Worm (Caenorhabditis elegans): ENCODE results near the gene R10E8.3.

Gene R10E8.3

ce11 chrV:18269885-18270284 lies 33.3 kb upstream of the R10E8.3 start, which contains the start of gene skr-6:
Gene skr-6, minus strand, starts transcription at chrV:18269985.
- TF ChIP-seq nhr-179 (tag; optimal IDR thresholded peaks at IDR 0.05) (no peak), unc-62 (GFP tag; optimal IDR thresholded peaks at IDR 0.05) (no peak), Y53G8AR.9 (GFP tag; conservative IDR thresholded peaks at IDR 0.05) (no peak), ceh-100 (GFP tag; IDR thresholded peaks at IDR 0.05) (no peak), nhr-27 (tag; optimal IDR thresholded peaks at IDR 0.05) (no peak), Y67H2A.10 (GFP tag; conservative IDR thresholded peaks at IDR 0.05) (no peak), Y56A3A.18 (GFP tag; IDR thresholded peaks at IDR 0.05) (no peak), aptf-3 (GFP tag; IDR thresholded peaks at IDR 0.05) (no peak), K11D2.4 (GFP tag; IDR thresholded peaks at IDR 0.05) (no peak), hlh-12 (tag; optimal IDR thresholded peaks at IDR 0.05) (no peak), egl-18 (GFP tag; IDR thresholded peaks at IDR 0.05) (no peak), rec-8 (tag; optimal IDR thresholded peaks at IDR 0.05) (no peak), nfya-2 (GFP tag; IDR thresholded peaks at IDR 0.05) (no peak), tlf-1 (GFP tag; optimal IDR thresholded peaks at IDR 0.05) (no peak), F52B5.7 (tag; optimal IDR thresholded peaks at IDR 0.05) (no peak), attf-3 (GFP tag; conservative IDR thresholded peaks at IDR 0.05) (no peak), chd-7 (tag; optimal IDR thresholded peaks at IDR 0.05) (no peak), Y95B8A.8 (GFP tag; IDR thresholded peaks at IDR 0.05) (no peak), hmg-1.2 (GFP tag; IDR thresholded peaks at IDR 0.05) (no peak), B0035.1 (tag; optimal IDR thresholded peaks at IDR 0.05) (no peak)

DNA sequence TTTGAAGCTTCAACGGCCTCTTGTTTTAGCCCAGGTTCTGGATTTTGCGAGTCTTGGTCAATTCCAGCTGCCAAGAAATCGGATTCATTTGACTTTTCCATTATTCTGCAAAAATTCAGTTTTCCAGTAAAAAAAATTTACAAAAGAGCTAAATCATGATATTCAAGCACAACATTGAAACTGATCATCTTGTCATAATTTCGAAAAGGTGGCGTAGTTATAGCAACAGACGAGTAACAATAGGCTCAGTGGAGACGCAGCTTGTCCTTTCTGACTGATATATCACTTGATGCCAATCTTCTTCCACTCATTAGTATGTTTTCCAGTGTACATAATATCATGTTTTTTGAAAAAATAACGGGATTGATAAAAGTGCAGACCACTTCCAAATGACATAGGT lies 32.2 kb upstream of the R10E8.3 start, which contains the start of gene fbxa-213:
Gene fbxa-213 (minus strand): TSS at position 101 of the 400 bp plus-strand sequence.
- no peak for TF ChIP-seq nfya-2 (GFP tag; IDR thresholded peaks at IDR 0.05)
- TF ChIP-seq cebp-1 (GFP tag; IDR thresholded peaks at IDR 0.05): no peak
- no peak for TF ChIP-seq cebp-1 (tag; optimal IDR thresholded peaks at IDR 0.05)
- TF ChIP-seq attf-6 (GFP tag; IDR thresholded peaks at IDR 0.05): no peak
- TF ChIP-seq lin-26 (GFP tag; IDR thresholded peaks at IDR 0.05): no peak
- TF ChIP-seq Y67H2A.10 (GFP tag; conservative IDR thresholded peaks at IDR 0.05): no peak
- no peak for TF ChIP-seq F10E7.11 (tag; optimal IDR thresholded peaks at IDR 0.05)
- TF ChIP-seq xnd-1 (tag; optimal IDR thresholded peaks at IDR 0.05): no peak
- no peak for TF ChIP-seq lsl-1 (GFP tag; optimal IDR thresholded peaks at IDR 0.05)
- no peak for TF ChIP-seq sptf-2 (GFP tag; optimal IDR thresholded peaks at IDR 0.05)
- no peak for TF ChIP-seq bed-1 (GFP tag; IDR thresholded peaks at IDR 0.05)
- TF ChIP-seq T26A5.8 (tag; optimal IDR thresholded peaks at IDR 0.05): no peak
- TF ChIP-seq hlh-12 (tag; optimal IDR thresholded peaks at IDR 0.05): no peak
- no peak for TF ChIP-seq snpc-3.4 (tag; optimal IDR thresholded peaks at IDR 0.05)

ce11 chrV:18266238-18266637 lies 29.7 kb upstream of the R10E8.3 start, which contains the start of gene R10E8.6:
Gene R10E8.6, minus strand, starts transcription at chrV:18266391.
- TF ChIP-seq ceh-27 (GFP tag; optimal IDR thresholded peaks at IDR 0.05): no peak
- TF ChIP-seq nhr-80 (tag; optimal IDR thresholded peaks at IDR 0.05): peak; percentile 48
- TF ChIP-seq F22D6.2 (tag; optimal IDR thresholded peaks at IDR 0.05): no peak

ce11 chrV:18265514-18265913 lies 28.9 kb upstream of the R10E8.3 start:
- TF ChIP-seq snpc-1.1 (tag; optimal IDR thresholded peaks at IDR 0.05; ENCODE audit: insufficient read depth) (no peak), Y79H2A.3 (GFP tag; conservative IDR thresholded peaks at IDR 0.05) (no peak), lsy-27 (tag; optimal IDR thresholded peaks at IDR 0.05; ENCODE audit: borderline replicate concordance, insufficient read depth) (no peak), sea-2 (GFP tag; IDR thresholded peaks at IDR 0.05) (no peak), unc-130 (GFP tag; optimal IDR thresholded peaks at IDR 0.05) (no peak), ztf-18 (tag; optimal IDR thresholded peaks at IDR 0.05) (no peak), C17E4.6 (GFP tag; IDR thresholded peaks at IDR 0.05) (no peak), snpc-3.4 (tag; optimal IDR thresholded peaks at IDR 0.05) (no peak), dpff-1 (tag; optimal IDR thresholded peaks at IDR 0.05) (no peak), zfh-2 (GFP tag; conservative IDR thresholded peaks at IDR 0.05) (no peak), him-1 (tag; optimal IDR thresholded peaks at IDR 0.05) (no peak), akir-1 (GFP tag; optimal IDR thresholded peaks at IDR 0.05) (no peak), nhr-27 (tag; optimal IDR thresholded peaks at IDR 0.05) (no peak), ztf-28 (GFP tag; IDR thresholded peaks at IDR 0.05) (no peak)
